Worm (Caenorhabditis elegans) whole organism, L4/young adult: ENCODE measurements around the gene C01G5.4.

Experiments
- W03F9.2 ChIP-seq: fragments of 150-350 bp; optimal IDR thresholded peaks from 2 replicates; lab custom pipeline; 2014; ENCODE audit warnings: missing biosample characterization, missing genetic modification characterization
- dao-5 ChIP-seq: sonication (generic microtip); optimal IDR thresholded peaks from 2 replicates; lab custom pipeline; 2016; ENCODE audit warnings: missing genotype, missing genetic modification characterization, moderate library complexity, missing compliant biosample characterization
- him-1 ChIP-seq: sonication (generic microtip); optimal IDR thresholded peaks from 2 replicates; lab custom pipeline; 2016; ENCODE audit warnings: missing genotype, missing genetic modification reagents, missing genetic modification characterization, missing compliant biosample characterization

DNA sequence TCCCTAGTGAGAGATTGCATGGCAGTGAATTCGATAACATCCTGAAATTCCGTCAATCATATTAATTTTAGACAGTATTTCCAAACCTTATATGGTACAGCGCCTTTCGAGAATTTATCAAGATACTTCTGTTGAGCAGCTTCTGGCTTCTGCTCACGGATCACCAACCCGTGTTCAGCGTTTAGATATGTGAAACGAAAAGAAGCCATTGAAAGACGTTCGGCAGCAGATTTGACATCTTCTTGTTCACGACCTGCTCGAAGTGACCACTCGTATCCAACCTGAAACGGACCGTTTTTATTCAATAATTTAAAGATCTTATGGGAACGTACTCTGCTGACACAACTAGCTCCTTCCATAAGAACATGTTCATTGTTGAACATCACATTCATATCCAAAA, 50.1 kb downstream of the C01G5.4 start:
- TF ChIP-seq dao-5 (no peak), him-1 (tag; lab: Kevin White, UChicago) (no peak), W03F9.2 (tag; lab: Kevin White, UChicago) (no peak)
